Worm (Caenorhabditis elegans): ENCODE measurements around the gene C35D6.4.
A peak's percentile ranks its signal among the peaks of the same experiment; 100 is the strongest.

C35D6.4 gene

DNA sequence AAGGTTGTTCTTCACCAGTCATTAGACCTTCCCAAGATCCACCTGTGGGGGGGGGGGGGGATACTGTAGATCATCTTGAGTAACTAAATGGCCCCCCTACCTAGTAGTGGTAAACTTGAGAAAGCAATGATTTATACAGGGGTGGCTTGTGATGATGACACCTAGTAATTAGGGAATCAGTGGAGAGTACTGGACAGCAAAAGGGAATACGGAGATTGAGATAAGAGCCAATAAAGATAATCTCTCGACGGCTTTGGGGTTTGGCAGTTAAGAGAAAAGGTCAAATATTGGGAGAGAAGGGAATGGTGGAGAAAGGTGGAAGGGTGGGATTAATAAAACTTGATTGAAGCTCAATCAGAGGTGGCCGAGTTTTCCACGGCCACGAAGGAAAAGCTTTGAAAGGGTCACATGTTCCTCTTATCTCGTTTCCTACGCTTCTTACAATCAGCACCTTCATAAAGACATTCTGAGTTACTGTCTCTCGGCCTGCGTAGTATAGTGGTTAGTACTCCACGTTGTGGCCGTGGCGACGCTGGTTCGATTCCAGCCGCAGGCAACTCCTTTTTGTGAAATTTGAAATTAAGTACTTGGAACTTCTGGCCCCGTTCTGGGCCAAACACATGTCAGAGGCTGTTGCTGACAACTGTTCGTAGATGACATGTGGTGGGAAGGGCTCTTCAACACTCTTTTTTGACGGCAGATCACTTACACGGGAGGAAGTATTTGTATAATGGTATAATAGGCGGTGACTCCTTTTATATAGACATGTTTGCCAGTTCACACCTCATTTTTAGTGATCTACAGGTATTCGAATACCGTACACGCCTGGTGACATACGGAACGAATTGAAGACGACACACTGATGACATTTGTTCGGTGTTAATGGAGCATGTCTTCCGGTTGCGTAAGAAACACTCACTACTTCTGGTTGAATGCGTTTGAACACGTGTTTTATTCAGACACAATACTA, 49.9 kb downstream of the C35D6.4 start (continued):
- TF ChIP-seq snpc-4 (tag; optimal IDR thresholded peaks at IDR 0.05) = no peak
- TF ChIP-seq ZK337.2 (GFP tag; IDR thresholded peaks at IDR 0.05) = peak; percentile 55; the same call in 1 of the 2 replicates
- TF ChIP-seq unc-62 (GFP tag; optimal IDR thresholded peaks at IDR 0.05 in 1 of 2) = peak in 1 of 2 experiments; percentile 69
- no peak for TF ChIP-seq unc-62 (tag; optimal IDR thresholded peaks at IDR 0.05)
- TF ChIP-seq zip-11 (GFP tag; IDR thresholded peaks at IDR 0.05) = peak; percentile 30; the same call in 1 of the 2 replicates
- TF ChIP-seq sdz-12 (GFP tag; optimal IDR thresholded peaks at IDR 0.05) = no peak
- no peak for TF ChIP-seq nhr-48 (tag; optimal IDR thresholded peaks at IDR 0.05)
- TF ChIP-seq mxl-2 (GFP tag; conservative IDR thresholded peaks at IDR 0.05) = 0 out of 2 replicates have a peak, but pooled peaks have one; percentile 33
- TF ChIP-seq dmd-6 (GFP tag; IDR thresholded peaks at IDR 0.05) = peak; percentile 43; the same call in 1 of the 2 replicates
- TF ChIP-seq daf-19 (GFP tag; conservative IDR thresholded peaks at IDR 0.05) = no peak
- TF ChIP-seq spr-1 (tag; optimal IDR thresholded peaks at IDR 0.05) = peak; percentile 57
- peak; percentile 83 for TF ChIP-seq lin-38 (GFP tag; IDR thresholded peaks at IDR 0.05)
- TF ChIP-seq F26F4.8 (GFP tag; conservative IDR thresholded peaks at IDR 0.05) = peak; percentile 79
- no peak for TF ChIP-seq nhr-25 (tag; optimal IDR thresholded peaks at IDR 0.05; ENCODE audit: borderline replicate concordance, insufficient read depth)
- TF ChIP-seq mes-2 (tag; optimal IDR thresholded peaks at IDR 0.05; ENCODE audit: poor library complexity, severe bottlenecking) = peak; percentile 63
- peak; percentile 61 for TF ChIP-seq mdt-29 (GFP tag; IDR thresholded peaks at IDR 0.05)
- no peak for TF ChIP-seq dmd-9 (GFP tag; IDR thresholded peaks at IDR 0.05)
- no peak for TF ChIP-seq zfp-2 (tag; optimal IDR thresholded peaks at IDR 0.05)
- peak; percentile 93 for TF ChIP-seq arid-1 (GFP tag; conservative IDR thresholded peaks at IDR 0.05)
- TF ChIP-seq ceh-20 (GFP tag; IDR thresholded peaks at IDR 0.05) = peak; percentile 43; the same call in 1 of the 2 replicates
- TF ChIP-seq nhr-237 (tag; optimal IDR thresholded peaks at IDR 0.05) = no peak
- TF ChIP-seq ctbp-1 (GFP tag; IDR thresholded peaks at IDR 0.05) = peak; percentile 59
- peak in 1 of 2 experiments; percentile 26 for TF ChIP-seq hif-1 (tag; optimal IDR thresholded peaks at IDR 0.05)
- no peak for TF ChIP-seq attf-4 (tag; optimal IDR thresholded peaks at IDR 0.05)
- peak; percentile 47 for TF ChIP-seq lir-3 (tag; optimal IDR thresholded peaks at IDR 0.05)
- no peak for TF ChIP-seq T20F7.1 (GFP tag; optimal IDR thresholded peaks at IDR 0.05)
- TF ChIP-seq Y105C5A.15 (GFP tag; IDR thresholded peaks at IDR 0.05) = peak; percentile 93; the same call in 1 of the 2 replicates
- TF ChIP-seq php-3 (GFP tag; IDR thresholded peaks at IDR 0.05) = 0 out of 2 replicates have a peak, but pooled peaks have one; percentile 23
- TF ChIP-seq hmg-1.1 (GFP tag; IDR thresholded peaks at IDR 0.05) = peak; percentile 60; the same call in 1 of the 2 replicates
- no peak for TF ChIP-seq fkh-10 (GFP tag; optimal IDR thresholded peaks at IDR 0.05)
- TF ChIP-seq lin-1 (GFP tag; IDR thresholded peaks at IDR 0.05) = no peak
- TF ChIP-seq rbr-2 (tag; optimal IDR thresholded peaks at IDR 0.05) = peak; percentile 43
- peak; percentile 19 for TF ChIP-seq zip-2 (tag; optimal IDR thresholded peaks at IDR 0.05)
- peak; percentile 81 for TF ChIP-seq madf-9 (GFP tag; conservative IDR thresholded peaks at IDR 0.05)
- no peak for TF ChIP-seq ZK546.5 (tag; optimal IDR thresholded peaks at IDR 0.05)
- TF ChIP-seq lin-29 (GFP tag; IDR thresholded peaks at IDR 0.05) = no peak
- peak; percentile 48 for TF ChIP-seq nhr-6 (tag; optimal IDR thresholded peaks at IDR 0.05)
- peak; percentile 19 for TF ChIP-seq duxl-1 (tag; optimal IDR thresholded peaks at IDR 0.05; ENCODE audit: poor library complexity)
- no peak for TF ChIP-seq ceh-62 (tag; optimal IDR thresholded peaks at IDR 0.05)
- peak; percentile 87 for TF ChIP-seq vab-7 (GFP tag; IDR thresholded peaks at IDR 0.05)
- no peak for TF ChIP-seq lin-39 (tag; optimal IDR thresholded peaks at IDR 0.05)
- no peak for TF ChIP-seq set-16 (GFP tag; IDR thresholded peaks at IDR 0.05)
- TF ChIP-seq ceh-32 (tag; optimal IDR thresholded peaks at IDR 0.05; ENCODE audit: poor library complexity) = no peak
- peak; percentile 71 to 86; a peak in 2 of 4 replicates for TF ChIP-seq madf-5 (GFP tag; IDR thresholded peaks at IDR 0.05)
